Fruit fly (Drosophila melanogaster) whole organism, embryonic: ENCODE results near the gene CG2129.

Experiments
- BEAF-32 ChIP-seq: fragments of 200-800 bp; sonication (Bioruptor generic); optimal IDR thresholded peaks from 3 replicates; lab custom pipeline; 2017; ENCODE audit warnings: missing biosample characterization, missing genetic modification characterization, mild to moderate bottlenecking, moderate library complexity, missing genetic modification reagents
- Bdp1 ChIP-seq: fragments of 200-800 bp; sonication (Bioruptor generic); optimal IDR thresholded peaks from 3 replicates; lab custom pipeline; 2016; ENCODE audit warnings: missing biosample characterization, missing genetic modification characterization
- Bteb2 ChIP-seq: fragments of 200-800 bp; sonication (Bioruptor generic); optimal IDR thresholded peaks from 2 replicates; lab custom pipeline; 2016; ENCODE audit warnings: missing biosample characterization, missing genetic modification characterization
- CG10274 ChIP-seq: fragments of 200-800 bp; sonication (Bioruptor generic); optimal IDR thresholded peaks from 3 replicates; lab custom pipeline; 2017; ENCODE audit warnings: missing biosample characterization, mild to moderate bottlenecking, missing genetic modification characterization
- CG10543 ChIP-seq: fragments of 200-800 bp; sonication (Bioruptor generic); optimal IDR thresholded peaks from 3 replicates; lab custom pipeline; 2017; ENCODE audit warnings: missing biosample characterization, mild to moderate bottlenecking, missing genetic modification characterization, moderate library complexity
- CG10979 ChIP-seq: fragments of 200-800 bp; sonication (Bioruptor generic); optimal IDR thresholded peaks from 2 replicates; lab custom pipeline; 2018; ENCODE audit warnings: missing biosample characterization, mild to moderate bottlenecking, missing genetic modification characterization, moderate library complexity
- CG11695 ChIP-seq: fragments of 200-800 bp; sonication (Bioruptor generic); IDR thresholded peaks from 3 replicates; pipeline ENCODE4 v1.3.6; 2022; ENCODE audit warnings: missing biosample characterization, missing genetic modification characterization
- CG12104 ChIP-seq: fragments of 200-800 bp; sonication (Bioruptor generic); optimal IDR thresholded peaks from 3 replicates; lab custom pipeline; 2016; ENCODE audit warnings: missing biosample characterization, missing genetic modification characterization
- CG13775 ChIP-seq: fragments of 200-800 bp; sonication (Bioruptor generic); optimal IDR thresholded peaks from 3 replicates; lab custom pipeline; 2017; ENCODE audit warnings: missing biosample characterization, mild to moderate bottlenecking, missing genetic modification characterization
- CG14014 ChIP-seq: fragments of 200-800 bp; sonication (Bioruptor generic); IDR thresholded peaks from 2 replicates; pipeline ENCODE4 v1.3.6; 2022; ENCODE audit warnings: missing biosample characterization, missing genetic modification characterization
- CG14965 ChIP-seq: fragments of 200-800 bp; sonication (Bioruptor generic); optimal IDR thresholded peaks from 2 replicates; lab custom pipeline; 2016; ENCODE audit warnings: missing biosample characterization, missing genetic modification characterization, borderline replicate concordance
- CG16863 ChIP-seq: fragments of 200-800 bp; sonication (Bioruptor generic); optimal IDR thresholded peaks from 3 replicates; lab custom pipeline; 2016; ENCODE audit warnings: missing biosample characterization, missing genetic modification characterization
- CG2875 ChIP-seq: fragments of 200-800 bp; sonication (Bioruptor generic); optimal IDR thresholded peaks from 2 replicates; lab custom pipeline; 2017; ENCODE audit warnings: missing biosample characterization, mild to moderate bottlenecking, missing genetic modification characterization, missing genetic modification reagents
- CG3847 ChIP-seq: fragments of 200-800 bp; sonication (Bioruptor generic); IDR thresholded peaks from 2 replicates; pipeline ENCODE4 v1.3.6; 2022; ENCODE audit warnings: missing biosample characterization, missing genetic modification characterization
- CG42726 ChIP-seq: fragments of 200-800 bp; sonication (Bioruptor generic); IDR thresholded peaks from 2 replicates; pipeline ENCODE4 v1.3.6; 2022; ENCODE audit warnings: missing biosample characterization, missing genetic modification characterization; ENCODE audit not compliant: partially characterized antibody
- CG4854 ChIP-seq: fragments of 200-800 bp; sonication (Bioruptor generic); optimal IDR thresholded peaks from 2 replicates; lab custom pipeline; 2016; ENCODE audit warnings: missing biosample characterization, missing genetic modification characterization, inconsistent platforms
- CG5245 ChIP-seq: fragments of 200-800 bp; sonication (Bioruptor generic); optimal IDR thresholded peaks from 3 replicates; lab custom pipeline; 2016; ENCODE audit warnings: missing biosample characterization, missing genetic modification characterization
- CG5953 ChIP-seq: fragments of 200-800 bp; sonication (Bioruptor generic); IDR thresholded peaks from 2 replicates; pipeline ENCODE4 v1.3.6; 2022; ENCODE audit warnings: missing biosample characterization, missing genetic modification characterization
- CG9932 ChIP-seq: fragments of 200-800 bp; sonication (Bioruptor generic); IDR thresholded peaks from 2 replicates; pipeline ENCODE4 v1.3.6; 2022; ENCODE audit warnings: missing biosample characterization, missing genetic modification characterization
- Camta ChIP-seq: fragments of 200-800 bp; sonication (Bioruptor generic); optimal IDR thresholded peaks from 2 replicates; lab custom pipeline; 2016; ENCODE audit warnings: missing biosample characterization, missing genetic modification characterization
- Chrac-16 ChIP-seq: fragments of 200-800 bp; sonication (Bioruptor generic); optimal IDR thresholded peaks from 3 replicates; lab custom pipeline; 2016; ENCODE audit warnings: missing biosample characterization, missing genetic modification characterization
- CoRest ChIP-seq: fragments of 200-800 bp; sonication (Bioruptor generic); optimal IDR thresholded peaks from 3 replicates; lab custom pipeline; 2018; ENCODE audit warnings: missing biosample characterization, mild to moderate bottlenecking, missing genetic modification characterization, moderate library complexity
- D19B ChIP-seq: fragments of 200-800 bp; sonication (Bioruptor generic); optimal IDR thresholded peaks from 2 replicates; lab custom pipeline; 2017; ENCODE audit warnings: missing biosample characterization, mild to moderate bottlenecking, missing genetic modification characterization
- Drgx ChIP-seq: fragments of 200-800 bp; sonication (Bioruptor generic); IDR thresholded peaks from 2 replicates; pipeline ENCODE4 v1.3.6; 2022; ENCODE audit warnings: missing biosample characterization, missing genetic modification characterization
- Fer3 ChIP-seq: fragments of 200-800 bp; sonication (Bioruptor generic); optimal IDR thresholded peaks from 2 replicates; lab custom pipeline; 2018; ENCODE audit warnings: missing biosample characterization, mild to moderate bottlenecking, missing genetic modification characterization, moderate library complexity
- H15 ChIP-seq: fragments of 200-800 bp; sonication (Bioruptor generic); IDR thresholded peaks from 3 replicates; pipeline ENCODE4 v1.3.6; 2022; ENCODE audit warnings: missing biosample characterization, missing genetic modification characterization
- Hr39 ChIP-seq: fragments of >200 bp; optimal IDR thresholded peaks from 2 replicates; lab custom pipeline; 2017
- Hr51 ChIP-seq, 2 experiments: fragments of 200-800 bp; sonication (Bioruptor generic); optimal IDR thresholded peaks; 2 replicates in 1 of 2; 3 replicates in 1 of 2; lab custom pipeline; 2016 to 2018; ENCODE audit warnings: missing biosample characterization in 2 of 2, missing genetic modification characterization in 2 of 2, mild to moderate bottlenecking in 1 of 2, moderate library complexity in 1 of 2
- MTF-1 ChIP-seq: fragments of 200-800 bp; sonication (Bioruptor generic); optimal IDR thresholded peaks from 2 replicates; lab custom pipeline; 2018; ENCODE audit warnings: missing biosample characterization, mild to moderate bottlenecking, missing genetic modification characterization, borderline replicate concordance
- NfI ChIP-seq: fragments of 200-800 bp; sonication (Bioruptor generic); optimal IDR thresholded peaks from 3 replicates; lab custom pipeline; 2018; ENCODE audit warnings: missing biosample characterization, mild to moderate bottlenecking, missing genetic modification characterization, moderate library complexity
- Rfx ChIP-seq: fragments of 200-800 bp; sonication (Bioruptor generic); IDR thresholded peaks from 2 replicates; pipeline ENCODE4 v1.3.6; 2022; ENCODE audit warnings: missing biosample characterization, missing genetic modification characterization
- Stat92E ChIP-seq, 3 experiments: fragments of >200 bp in 2 of 3; fragments of 200-800 bp in 1 of 3; sonication (Bioruptor generic) in 1 of 3; optimal IDR thresholded peaks; 2 replicates each; lab custom pipeline; 2017 to 2019; ENCODE audit warnings: missing biosample characterization in 3 of 3, missing genetic modification characterization in 3 of 3, mild to moderate bottlenecking in 1 of 3, moderate library complexity in 1 of 3
- ab ChIP-seq: fragments of 200-800 bp; sonication (Bioruptor generic); optimal IDR thresholded peaks from 2 replicates; lab custom pipeline; 2016; ENCODE audit warnings: missing biosample characterization, missing genetic modification characterization
- abd-A ChIP-seq: fragments of 200-800 bp; sonication (Bioruptor generic); optimal IDR thresholded peaks from 3 replicates; lab custom pipeline; 2019; ENCODE audit warnings: missing biosample characterization, mild to moderate bottlenecking, missing genetic modification characterization, moderate library complexity
- ci ChIP-seq: fragments of 200-800 bp; sonication (Bioruptor generic); IDR thresholded peaks from 3 replicates; pipeline ENCODE4 v1.3.6; 2022; ENCODE audit warnings: missing biosample characterization, missing genetic modification characterization
- croc ChIP-seq: fragments of 200-800 bp; sonication (Bioruptor generic); conservative IDR thresholded peaks from 3 replicates; pipeline ENCODE4 v1.3.6; 2022; ENCODE audit warnings: missing biosample characterization, missing genetic modification characterization
- ems ChIP-seq: fragments of 200-800 bp; sonication (Bioruptor generic); optimal IDR thresholded peaks from 3 replicates; lab custom pipeline; 2016; ENCODE audit warnings: missing biosample characterization, missing genetic modification characterization
- fu2 ChIP-seq: fragments of 200-800 bp; sonication (Bioruptor generic); optimal IDR thresholded peaks from 2 replicates; lab custom pipeline; 2016; ENCODE audit warnings: missing biosample characterization, missing genetic modification characterization
- gfzf ChIP-seq: fragments of 200-800 bp; sonication (Bioruptor generic); optimal IDR thresholded peaks from 2 replicates; lab custom pipeline; 2016; ENCODE audit warnings: missing biosample characterization, mild to moderate bottlenecking, missing genetic modification characterization, moderate library complexity
- insv ChIP-seq, 2 experiments: fragments of 200-800 bp; sonication (Bioruptor generic); optimal IDR thresholded peaks; 3 replicates each; lab custom pipeline; 2016 to 2018; ENCODE audit warnings: missing biosample characterization in 2 of 2, missing genetic modification characterization in 2 of 2
- ken ChIP-seq: fragments of 200-800 bp; sonication (Bioruptor generic); IDR thresholded peaks from 3 replicates; pipeline ENCODE4 v1.3.6; 2022; ENCODE audit warnings: missing biosample characterization, missing genetic modification characterization
- mirr ChIP-seq: fragments of 200-800 bp; sonication (Bioruptor generic); optimal IDR thresholded peaks from 3 replicates; lab custom pipeline; 2018; ENCODE audit warnings: missing biosample characterization, mild to moderate bottlenecking, missing genetic modification characterization
- onecut ChIP-seq: fragments of 200-800 bp; sonication (Bioruptor generic); IDR thresholded peaks from 2 replicates; pipeline ENCODE4 v1.3.6; 2022; ENCODE audit warnings: missing biosample characterization, missing genetic modification characterization
- schlank ChIP-seq: fragments of 200-800 bp; sonication (Bioruptor generic); optimal IDR thresholded peaks from 2 replicates; lab custom pipeline; 2018; ENCODE audit warnings: missing biosample characterization, mild to moderate bottlenecking, missing genetic modification characterization
- sd ChIP-seq: fragments of 200-800 bp; sonication (Bioruptor generic); optimal IDR thresholded peaks from 3 replicates; lab custom pipeline; 2018; ENCODE audit warnings: missing biosample characterization, mild to moderate bottlenecking, missing genetic modification characterization, moderate library complexity
- sisA ChIP-seq: fragments of 200-800 bp; sonication (Bioruptor generic); IDR thresholded peaks from 2 replicates; pipeline ENCODE4 v1.3.6; 2022; ENCODE audit warnings: missing biosample characterization, missing genetic modification characterization
- ssp ChIP-seq: fragments of 200-800 bp; sonication (Bioruptor generic); IDR thresholded peaks from 2 replicates; pipeline ENCODE4 v1.3.6; 2022; ENCODE audit warnings: missing biosample characterization, missing genetic modification characterization
- tll ChIP-seq, 2 experiments: fragments of 200-800 bp in 1 of 2; fragments of >200 bp in 1 of 2; sonication (Bioruptor generic) in 1 of 2; optimal IDR thresholded peaks; 2 replicates each; lab custom pipeline; 2017 to 2019; ENCODE audit warnings: missing biosample characterization in 2 of 2, missing genetic modification characterization in 2 of 2, mild to moderate bottlenecking in 1 of 2, moderate library complexity in 1 of 2
- wek ChIP-seq: fragments of 200-800 bp; sonication (Bioruptor generic); optimal IDR thresholded peaks from 3 replicates; lab custom pipeline; 2018; ENCODE audit warnings: missing biosample characterization, mild to moderate bottlenecking, missing genetic modification characterization, moderate library complexity
- zfh1 ChIP-seq: fragments of 200-800 bp; sonication (Bioruptor generic); IDR thresholded peaks from 3 replicates; pipeline ENCODE4 v1.3.6; 2022; ENCODE audit warnings: missing biosample characterization, missing genetic modification characterization

The CG2129 gene

dm6 chrX:8145501-8146157, at the start of gene CG2129, which contains the start of gene alpha-PheRS (continued):
- TF ChIP-seq Stat92E (GFP tag; optimal IDR thresholded peaks at IDR 0.05; lab: Kevin White, UChicago) (peak in 1 of 3 experiments; percentile 61), ci (GFP tag; lab: Robert Waterston, UW) (no peak), CG5953 (GFP tag; lab: Robert Waterston, UW) (no peak), Camta (GFP tag; lab: Kevin White, UChicago) (no peak), CG10543 (GFP tag; lab: Kevin White, UChicago) (no peak), CG10274 (GFP tag; lab: Kevin White, UChicago) (no peak), CG42726 (GFP tag; lab: Robert Waterston, UW) (no peak), MTF-1 (GFP tag; lab: Kevin White, UChicago) (no peak), ken (no peak), schlank (tag; lab: Kevin White, UChicago) (no peak), insv (GFP tag; optimal IDR thresholded peaks at IDR 0.05; lab: Kevin White, UChicago) (peak in 1 of 2 experiments; percentile 87), croc (GFP tag; lab: Robert Waterston, UW) (no peak), CG5245 (no peak), CG11695 (no peak), CoRest (tag; lab: Kevin White, UChicago) (peak; percentile 44), Chrac-16 (GFP tag; lab: Kevin White, UChicago) (no peak), Hr51 (GFP tag; optimal IDR thresholded peaks at IDR 0.05; lab: Kevin White, UChicago) (no peak), abd-A (tag; lab: Kevin White, UChicago) (no peak), tll (GFP tag; optimal IDR thresholded peaks at IDR 0.05; lab: Kevin White, UChicago) (no peak), zfh1 (GFP tag; lab: Robert Waterston, UW) (no peak), CG10979 (tag; lab: Kevin White, UChicago) (peak; percentile 7), CG14014 (0 out of 2 replicates have a peak, but pooled peaks have one; percentile 18), H15 (GFP tag; lab: Robert Waterston, UW) (no peak), BEAF-32 (GFP tag; lab: Kevin White, UChicago) (peak; percentile 47), ems (no peak), mirr (GFP tag; lab: Kevin White, UChicago) (no peak), ab (GFP tag; lab: Kevin White, UChicago) (no peak), CG9932 (GFP tag; lab: Robert Waterston, UW) (peak; percentile 44; the same call in 1 of the 2 replicates), ssp (GFP tag; lab: Robert Waterston, UW) (no peak), CG14965 (no peak), gfzf (GFP tag; lab: Kevin White, UChicago) (no peak), sd (no peak), CG13775 (GFP tag; lab: Kevin White, UChicago) (peak; percentile 17), sisA (GFP tag; lab: Robert Waterston, UW) (no peak), onecut (peak; percentile 21; the same call in 1 of the 2 replicates), D19B (GFP tag; lab: Kevin White, UChicago) (no peak), CG4854 (GFP tag; lab: Kevin White, UChicago) (no peak), Bdp1 (GFP tag; lab: Kevin White, UChicago) (peak; percentile 1), wek (GFP tag; lab: Kevin White, UChicago) (no peak), Hr39 (lab: Kevin White, UChicago) (no peak), NfI (peak; percentile 18), CG16863 (GFP tag; lab: Kevin White, UChicago) (no peak), Fer3 (tag; lab: Kevin White, UChicago) (peak; percentile 43), Rfx (GFP tag; lab: Robert Waterston, UW) (peak; percentile 46; the same call in 1 of the 2 replicates), Drgx (GFP tag; lab: Robert Waterston, UW) (no peak), Bteb2 (no peak), CG2875 (GFP tag; lab: Kevin White, UChicago) (no peak), CG12104 (GFP tag; lab: Kevin White, UChicago) (no peak), CG3847 (GFP tag; lab: Robert Waterston, UW) (0 out of 2 replicates have a peak, but pooled peaks have one; percentile 12), fu2 (GFP tag; lab: Kevin White, UChicago) (no peak)
